Worm (Caenorhabditis elegans) whole organism, midembryonic: ENCODE data around the gene BE10.5.

Experiments used
- T22C8.4 ChIP-seq: fragments of 200-800 bp; sonication (Bioruptor generic); IDR thresholded peaks from 2 replicates; pipeline ENCODE4 v1.3.6; 2022; ENCODE audit warnings: missing genetic modification characterization, missing compliant biosample characterization
- cog-1 ChIP-seq: sonication (generic microtip); optimal IDR thresholded peaks from 2 replicates; lab custom pipeline; 2016; ENCODE audit warnings: missing genetic modification characterization, missing compliant biosample characterization
- flt-1 ChIP-seq: fragments of 200-800 bp; sonication (Bioruptor generic); IDR thresholded peaks from 2 replicates; pipeline ENCODE4 v1.3.6; 2022; ENCODE audit warnings: missing genetic modification characterization, missing compliant biosample characterization
- klf-2 ChIP-seq: fragments of 200-800 bp; sonication (Bioruptor generic); conservative IDR thresholded peaks from 2 replicates; pipeline ENCODE4 v1.3.6; 2022; ENCODE audit warnings: missing genetic modification reagents, missing genetic modification characterization, missing compliant biosample characterization
- med-1 ChIP-seq: sonication (generic microtip); optimal IDR thresholded peaks from 2 replicates; lab custom pipeline; 2017; ENCODE audit warnings: missing genetic modification characterization, mild to moderate bottlenecking, missing compliant biosample characterization, antibody characterized with exemption, missing genetic modification reagents; ENCODE audit not compliant: insufficient read depth
- ref-1 ChIP-seq: fragments of 200-800 bp; sonication (Bioruptor generic); conservative IDR thresholded peaks from 2 replicates; pipeline ENCODE4 v1.3.6; 2022; ENCODE audit warnings: missing genetic modification reagents, missing genetic modification characterization, missing compliant biosample characterization
- tab-1 ChIP-seq: fragments of 200-800 bp; sonication (Bioruptor generic); IDR thresholded peaks from 2 replicates; pipeline ENCODE4 v1.3.6; 2022; ENCODE audit warnings: missing genetic modification characterization, missing compliant biosample characterization
- ztf-23 ChIP-seq: fragments of 200-800 bp; sonication (Bioruptor generic); IDR thresholded peaks from 2 replicates; pipeline ENCODE4 v1.3.6; 2022; ENCODE audit warnings: missing genetic modification reagents, missing genetic modification characterization, missing compliant biosample characterization
- ztf-29 ChIP-seq: fragments of 200-800 bp; sonication (Bioruptor generic); IDR thresholded peaks from 2 replicates; pipeline ENCODE4 v1.3.6; 2022; ENCODE audit warnings: missing genetic modification reagents, missing genetic modification characterization, missing compliant biosample characterization

Gene BE10.5

DNA sequence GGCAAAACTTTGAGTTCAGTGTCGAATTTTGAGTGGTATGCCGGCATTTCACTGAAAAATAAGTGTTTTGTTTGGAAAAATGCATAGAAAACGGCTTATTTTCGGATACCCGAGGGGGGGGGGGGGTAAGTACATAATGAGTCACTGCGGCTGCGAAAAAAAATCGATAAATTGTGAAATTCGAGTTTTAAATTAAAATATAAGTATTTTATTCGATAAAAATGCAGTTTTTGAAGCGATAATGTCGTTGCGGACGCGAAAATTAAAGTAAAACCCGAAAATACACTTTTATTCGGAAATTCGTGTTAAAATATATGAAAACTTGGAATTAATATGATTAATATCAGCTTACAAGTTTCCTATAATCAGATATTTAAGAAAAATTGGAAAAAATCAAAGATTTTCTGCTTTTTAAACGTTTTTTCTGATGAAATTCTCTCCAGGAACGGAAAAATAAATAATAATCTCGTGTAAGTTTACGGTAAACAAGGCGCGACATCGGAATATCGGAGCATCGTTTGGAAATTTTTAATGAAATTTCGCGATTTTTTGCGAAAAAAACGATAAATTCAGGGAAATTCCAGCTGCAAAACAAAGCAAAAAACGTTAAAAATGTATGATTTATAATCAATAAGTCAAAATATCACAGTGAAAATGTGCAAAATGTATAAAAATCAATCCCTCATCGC is 11.6 kb upstream of the BE10.5 start, which contains the start of gene arx-5:
Gene arx-5 (minus strand): TSS at position 51 of the 689 bp plus-strand sequence.
- TF ChIP-seq T22C8.4 (GFP tag; lab: Robert Waterston, UW): peak; percentile 40; the same call in 1 of the 2 replicates
- no peak for TF ChIP-seq cog-1 (tag; lab: Kevin White, UChicago)

DNA sequence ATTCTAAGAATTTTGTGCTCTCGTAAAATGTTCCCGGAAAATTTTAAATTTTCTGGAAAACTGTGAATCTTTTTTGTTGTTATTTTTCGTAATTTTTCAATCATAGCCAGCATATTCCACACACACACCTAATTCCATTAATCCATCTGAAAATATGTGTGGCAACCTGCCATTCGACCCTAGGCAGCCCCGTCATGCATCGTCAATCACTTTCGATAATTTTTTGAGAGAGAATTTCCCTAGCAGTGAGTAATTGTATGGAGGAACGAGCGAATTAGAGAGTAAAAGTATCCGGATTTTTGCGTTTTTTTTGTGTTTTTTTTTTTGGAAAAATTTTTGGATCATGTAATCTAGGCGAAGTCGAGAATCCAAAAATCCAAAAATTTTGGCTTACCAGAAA is 6.6 kb upstream of the BE10.5 start, which contains the start of gene BE10.4:
Gene BE10.4 (plus strand): TSS at position 301 of the 400 bp plus-strand sequence.
- TF ChIP-seq T22C8.4 (GFP tag; lab: Robert Waterston, UW) (no peak), flt-1 (GFP tag; lab: Robert Waterston, UW) (no peak)

DNA sequence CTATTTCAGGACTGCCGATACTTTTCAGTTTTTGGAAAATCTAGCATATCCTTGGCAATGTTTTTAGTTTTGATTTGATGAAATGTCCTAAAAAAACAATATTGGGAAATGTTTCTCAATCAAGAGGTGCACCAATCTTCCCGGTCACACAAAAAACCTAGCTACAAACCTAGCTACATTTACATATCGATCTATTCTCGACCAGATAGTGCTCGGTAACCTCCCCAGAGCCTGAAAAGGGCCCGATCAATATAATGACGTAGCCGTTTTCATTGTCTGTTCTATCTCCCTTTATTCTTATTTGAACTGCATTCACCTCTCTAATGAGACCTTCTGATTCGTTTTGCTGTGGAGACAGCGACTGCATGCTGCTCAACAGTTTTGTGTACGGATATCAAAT is 1.1 kb upstream of the BE10.5 start, which contains the start of gene BE10.3:
Gene BE10.3 (plus strand): TSS at position 301 of the 400 bp plus-strand sequence.
- TF ChIP-seq ztf-23 (GFP tag; lab: Robert Waterston, UW): no peak
- TF ChIP-seq ref-1 (GFP tag; lab: Robert Waterston, UW): no peak
- TF ChIP-seq med-1: no peak
- no peak for TF ChIP-seq ztf-29
- no peak for TF ChIP-seq T22C8.4 (GFP tag; lab: Robert Waterston, UW)
- TF ChIP-seq klf-2 (GFP tag; lab: Robert Waterston, UW): no peak
- no peak for TF ChIP-seq cog-1 (tag; lab: Kevin White, UChicago)
- TF ChIP-seq flt-1 (GFP tag; lab: Robert Waterston, UW): no peak
- TF ChIP-seq tab-1 (GFP tag; lab: Robert Waterston, UW): no peak

DNA sequence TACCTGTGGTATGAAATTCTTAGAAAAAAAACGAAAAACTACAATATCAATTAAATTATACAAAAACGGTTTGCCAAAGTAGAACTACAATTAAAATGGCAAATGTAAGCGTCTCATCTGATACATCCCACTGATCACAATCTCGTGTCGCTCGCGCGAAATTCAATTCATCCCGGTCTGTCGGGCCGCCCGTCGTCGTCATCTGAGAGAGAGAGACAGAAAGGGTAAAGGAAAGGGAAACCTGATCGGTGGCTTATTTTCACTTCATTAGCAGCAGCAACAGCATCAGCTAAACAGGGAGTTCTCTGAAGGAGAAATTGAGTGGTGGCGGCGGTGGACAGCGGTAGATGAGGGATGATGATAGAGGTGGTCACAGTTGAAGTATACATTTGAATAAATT is 6.1 kb downstream of the BE10.5 start:
- TF ChIP-seq ztf-29: no peak
- TF ChIP-seq flt-1 (GFP tag; lab: Robert Waterston, UW): no peak
- no peak for TF ChIP-seq T22C8.4 (GFP tag; lab: Robert Waterston, UW)
- TF ChIP-seq med-1: no peak
- no peak for TF ChIP-seq ztf-23 (GFP tag; lab: Robert Waterston, UW)
- TF ChIP-seq ref-1 (GFP tag; lab: Robert Waterston, UW): no peak
- no peak for TF ChIP-seq klf-2 (GFP tag; lab: Robert Waterston, UW)
- no peak for TF ChIP-seq tab-1 (GFP tag; lab: Robert Waterston, UW)
- no peak for TF ChIP-seq cog-1 (tag; lab: Kevin White, UChicago)

DNA sequence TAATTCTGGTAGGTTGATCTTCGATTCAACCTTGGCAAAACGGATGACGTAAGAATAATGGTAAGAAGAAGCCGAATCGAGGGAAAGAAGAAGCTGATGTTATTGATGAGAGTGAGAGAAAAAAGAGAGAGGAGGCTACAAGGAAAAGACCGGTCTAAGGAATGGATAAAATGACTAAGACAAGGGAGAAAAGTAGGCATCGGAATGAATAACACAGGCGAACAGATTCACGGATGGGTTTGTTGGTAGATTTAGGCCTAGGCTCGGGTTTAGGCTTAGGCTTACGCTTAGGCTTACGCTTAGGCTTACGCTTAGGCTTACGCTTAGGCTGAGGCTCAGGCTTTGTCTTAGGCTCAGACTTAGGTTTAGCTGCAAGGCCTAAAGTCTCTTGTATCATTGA is 8.1 kb downstream of the BE10.5 start, which contains the start of gene agmo-1:
Gene agmo-1 (minus strand): TSS at position 101 of the 400 bp plus-strand sequence.
- no peak for TF ChIP-seq ref-1 (GFP tag; lab: Robert Waterston, UW)

DNA sequence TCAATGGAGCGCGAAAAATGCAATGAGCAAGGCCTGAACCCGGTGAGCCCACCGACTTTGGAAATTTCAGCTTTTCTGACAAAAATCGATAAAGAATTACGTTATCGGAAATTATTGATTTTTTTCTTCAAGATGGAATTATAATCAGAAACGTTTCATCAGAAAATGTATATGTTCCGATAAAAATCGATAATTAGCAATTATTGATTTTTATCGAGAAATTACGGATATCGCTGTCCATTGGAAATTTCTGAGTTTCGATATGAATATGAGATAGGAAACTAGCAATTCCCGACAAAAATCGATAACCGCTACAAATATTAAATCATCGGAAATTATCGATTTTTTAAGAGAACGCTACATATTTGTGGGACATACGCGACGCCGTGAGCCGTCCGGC is 12.4 kb downstream of the BE10.5 start:
- no peak for TF ChIP-seq ztf-23 (GFP tag; lab: Robert Waterston, UW)
- TF ChIP-seq T22C8.4 (GFP tag; lab: Robert Waterston, UW): peak; percentile 81

DNA sequence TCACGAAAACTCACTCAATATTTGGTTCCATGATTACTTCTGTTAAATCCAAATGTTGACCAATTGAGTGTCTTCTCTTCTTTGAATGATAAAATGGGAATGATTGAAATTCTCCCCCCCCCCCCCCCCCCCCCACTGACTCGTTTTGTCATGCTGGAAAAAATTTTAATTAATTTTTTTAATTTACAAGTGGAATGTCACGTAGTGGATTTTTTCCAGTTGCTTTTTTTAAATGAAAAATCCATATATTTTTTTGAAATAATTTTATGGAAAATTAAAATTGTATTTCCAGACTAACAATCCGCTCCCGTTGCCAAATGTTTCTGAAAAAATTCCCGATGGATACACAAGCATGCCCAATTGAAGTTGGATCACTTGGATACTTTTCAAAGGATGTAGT is 17.2 kb downstream of the BE10.5 start, which contains the start of gene BE10.1:
Gene BE10.1 (minus strand): TSS at position 101 of the 400 bp plus-strand sequence.
- TF ChIP-seq ref-1 (GFP tag; lab: Robert Waterston, UW) (no peak), tab-1 (GFP tag; lab: Robert Waterston, UW) (no peak), ztf-23 (GFP tag; lab: Robert Waterston, UW) (no peak), med-1 (no peak), cog-1 (tag; lab: Kevin White, UChicago) (no peak), ztf-29 (no peak), T22C8.4 (GFP tag; lab: Robert Waterston, UW) (no peak), klf-2 (GFP tag; lab: Robert Waterston, UW) (no peak), flt-1 (GFP tag; lab: Robert Waterston, UW) (no peak)

DNA sequence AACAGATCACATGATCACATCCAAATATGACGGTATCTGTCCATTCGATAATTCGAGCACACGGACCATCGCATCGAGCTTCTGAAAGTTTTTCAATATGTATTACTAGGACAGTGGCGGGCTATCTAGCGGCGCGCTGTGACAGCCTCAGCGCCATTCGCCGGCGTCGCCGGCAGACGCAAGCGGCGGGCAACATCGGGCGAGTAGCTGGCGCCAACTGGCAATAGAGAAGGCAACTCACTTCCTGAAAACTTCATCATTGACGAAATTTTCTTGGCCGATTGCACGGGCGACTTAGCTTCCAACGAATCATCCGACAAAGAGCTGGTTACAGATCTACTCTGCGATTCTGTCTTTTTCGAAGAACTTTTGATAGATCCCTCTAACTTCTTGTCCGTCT is 18.4 kb downstream of the BE10.5 start:
- TF ChIP-seq ztf-29 (no peak), med-1 (no peak), tab-1 (GFP tag; lab: Robert Waterston, UW) (no peak)

DNA sequence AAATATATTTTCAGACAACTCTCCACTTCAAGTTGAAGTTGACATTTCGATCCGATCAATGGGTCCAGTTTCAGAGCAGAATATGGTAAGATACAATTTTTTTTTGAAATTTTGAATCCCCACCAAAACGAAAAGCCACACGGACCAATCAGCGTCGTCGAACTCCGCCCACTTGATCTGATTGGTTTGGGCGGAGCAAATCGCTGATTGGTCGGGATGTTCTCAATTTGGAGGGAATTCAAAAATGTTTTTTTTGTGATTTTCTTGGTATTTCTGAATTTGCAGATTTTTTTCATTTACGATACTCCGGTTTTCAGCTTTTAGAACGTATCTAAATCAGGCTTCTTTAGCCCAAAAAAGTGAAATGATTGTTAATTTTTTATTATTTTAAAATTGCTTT is 21.2 kb downstream of the BE10.5 start:
- TF ChIP-seq cog-1 (tag; lab: Kevin White, UChicago) (no peak), ref-1 (GFP tag; lab: Robert Waterston, UW) (no peak), ztf-23 (GFP tag; lab: Robert Waterston, UW) (no peak), ztf-29 (no peak), tab-1 (GFP tag; lab: Robert Waterston, UW) (no peak), flt-1 (GFP tag; lab: Robert Waterston, UW) (no peak), T22C8.4 (GFP tag; lab: Robert Waterston, UW) (no peak), med-1 (no peak), klf-2 (GFP tag; lab: Robert Waterston, UW) (no peak)

DNA sequence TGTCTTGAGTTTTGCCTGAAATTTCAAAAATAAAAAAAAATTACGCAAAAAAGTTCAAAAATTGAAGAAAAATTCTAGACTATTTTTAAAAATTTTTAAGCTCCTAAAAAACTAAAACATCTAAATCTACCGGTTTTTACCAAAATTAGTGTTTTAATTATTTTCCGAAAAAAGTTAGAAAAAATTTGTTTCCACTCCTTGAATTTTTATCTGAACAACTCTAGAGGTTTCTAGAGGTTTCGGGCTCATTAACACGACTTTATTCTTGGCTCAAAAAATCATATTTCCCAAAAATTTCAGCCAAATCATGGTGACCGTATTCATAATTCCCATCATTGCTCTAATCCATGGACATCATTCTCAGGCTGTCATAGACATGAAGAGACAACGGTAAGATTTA is 21.8 kb downstream of the BE10.5 start, which contains the start of gene lgc-37:
Gene lgc-37 (plus strand): TSS at position 301 of the 400 bp plus-strand sequence.
- TF ChIP-seq ztf-29: no peak
- no peak for TF ChIP-seq klf-2 (GFP tag; lab: Robert Waterston, UW)
- no peak for TF ChIP-seq med-1
- no peak for TF ChIP-seq tab-1 (GFP tag; lab: Robert Waterston, UW)
- no peak for TF ChIP-seq ref-1 (GFP tag; lab: Robert Waterston, UW)
- no peak for TF ChIP-seq ztf-23 (GFP tag; lab: Robert Waterston, UW)
- no peak for TF ChIP-seq flt-1 (GFP tag; lab: Robert Waterston, UW)
- TF ChIP-seq cog-1 (tag; lab: Kevin White, UChicago): no peak
- TF ChIP-seq T22C8.4 (GFP tag; lab: Robert Waterston, UW): no peak
